Fruit fly (Drosophila melanogaster) whole organism: ENCODE measurements around the gene mino.
"Not testable (repeated sequence)": the region's sequence is repeated elsewhere in the genome, so short reads cannot be mapped to it uniquely, and the experiment has no call there.

ENCODE experiments used
- CG8478 ChIP-seq: fragments of >200 bp; optimal IDR thresholded peaks from 2 replicates; lab custom pipeline; 2018; ENCODE audit warnings: inconsistent platforms
- Dll ChIP-seq: fragments of >200 bp; optimal IDR thresholded peaks from 2 replicates; lab custom pipeline; 2017
- EcR ChIP-seq, 2 experiments: fragments of >200 bp; optimal IDR thresholded peaks; 2 replicates each; lab custom pipeline; 2017; ENCODE audit warnings: missing biosample characterization in 2 of 2, missing genetic modification characterization in 2 of 2, missing genetic modification reagents in 2 of 2
- pan ChIP-seq: fragments of >200 bp; optimal IDR thresholded peaks from 2 replicates; lab custom pipeline; 2017
- psq ChIP-seq: fragments of >200 bp; optimal IDR thresholded peaks from 2 replicates; lab custom pipeline; 2017
- usp ChIP-seq: fragments of >200 bp; optimal IDR thresholded peaks from 2 replicates; lab custom pipeline; 2017; ENCODE audit warnings: missing biosample characterization, missing genetic modification characterization, mixed read lengths

The mino gene

DNA sequence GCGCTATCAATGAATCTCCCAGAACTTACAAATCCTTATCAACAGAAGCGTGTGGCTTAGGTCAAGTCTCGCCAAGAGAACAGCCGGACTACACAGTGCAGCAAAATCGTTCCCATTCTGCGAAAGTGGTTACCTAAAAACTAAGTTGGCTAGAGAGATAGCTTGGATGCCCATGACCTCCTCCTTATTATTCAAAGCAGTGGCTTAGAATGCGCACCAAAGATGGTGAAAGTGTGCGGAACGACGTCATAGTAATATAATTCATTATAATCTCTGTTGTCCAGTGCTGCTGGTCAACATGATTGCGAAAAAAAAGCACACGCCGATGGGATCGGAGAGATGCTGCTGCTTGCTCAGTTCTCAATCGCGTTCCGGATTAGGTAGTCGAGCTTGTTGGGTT lies 29.5 kb downstream of the mino start, which contains the start of gene Nep7:
Nep7 (plus strand) TSS at position 385 of the 400 bp plus-strand sequence.
- TF ChIP-seq usp (GFP tag; lab: Kevin White, UChicago) (no peak), CG8478 (lab: Kevin White, UChicago) (no peak), pan (lab: Kevin White, UChicago) (no peak)

DNA sequence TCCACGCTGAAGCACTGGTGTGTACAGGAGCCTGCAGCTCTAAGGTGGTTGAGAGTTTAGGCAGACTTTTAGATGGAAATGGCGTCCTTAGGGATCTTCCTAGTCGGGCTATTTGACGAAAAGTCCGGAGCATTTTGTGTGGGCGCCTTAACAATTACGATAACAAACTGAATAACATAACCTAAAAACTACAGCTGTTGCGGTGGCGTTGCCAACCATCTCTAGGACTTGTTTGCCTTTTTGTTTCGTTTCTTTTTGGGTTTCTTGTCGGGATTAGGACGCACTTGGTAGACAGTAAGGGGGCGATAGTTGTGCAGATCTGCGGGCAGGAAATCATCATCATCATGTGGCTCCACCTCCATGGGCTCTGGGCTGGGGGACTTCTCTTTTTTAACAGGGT lies 33.0 kb downstream of the mino start:
- TF ChIP-seq psq (lab: Kevin White, UChicago) (no peak), Dll (lab: Kevin White, UChicago) (no peak), EcR (GFP tag; optimal IDR thresholded peaks at IDR 0.05; lab: Kevin White, UChicago) (no peak), CG8478 (lab: Kevin White, UChicago) (no peak), pan (lab: Kevin White, UChicago) (no peak), usp (GFP tag; lab: Kevin White, UChicago) (no peak)

- TF ChIP-seq usp (GFP tag; lab: Kevin White, UChicago); pan (lab: Kevin White, UChicago); EcR (GFP tag; optimal IDR thresholded peaks at IDR 0.05; lab: Kevin White, UChicago): not testable (repeated sequence)
Measured at dm6 chr3R:27959145-27959544, 34.2 kb downstream of the mino start, which contains the start of the genes CG42487 and CG4884. Gene CG42487, minus strand, starts transcription at chr3R:27959245. Gene CG4884, minus strand, starts transcription at chr3R:27959245.

dm6 chr3R:27960473-27960872 lies 35.5 kb downstream of the mino start, which contains the start of gene CG31253:
Gene CG31253, minus strand, starts transcription at chr3R:27960573.
- not testable (repeated sequence) for TF ChIP-seq pan, psq, CG8478 (lab: Kevin White, UChicago)

dm6 chr3R:27963119-27963518 lies 38.1 kb downstream of the mino start, which contains the start of the genes CG31131 and CG4849:
Gene CG31131, minus strand, starts transcription at chr3R:27963219.
Gene CG4849, plus strand, starts transcription at chr3R:27963415.
- TF ChIP-seq CG8478, pan, Dll (lab: Kevin White, UChicago): not testable (repeated sequence)
